Fruit fly (Drosophila melanogaster) whole organism, embryonic: ENCODE measurements around the gene aop.

ENCODE experiments used
- BEAF-32 ChIP-seq: fragments of 200-800 bp; sonication (Bioruptor generic); optimal IDR thresholded peaks from 3 replicates; lab custom pipeline; 2017; ENCODE audit warnings: missing biosample characterization, missing genetic modification characterization, mild to moderate bottlenecking, moderate library complexity, missing genetic modification reagents
- CG10147 ChIP-seq: fragments of 200-800 bp; sonication (Bioruptor generic); optimal IDR thresholded peaks from 2 replicates; lab custom pipeline; 2019; ENCODE audit warnings: missing biosample characterization, mild to moderate bottlenecking, missing genetic modification characterization, moderate library complexity
- CG10321 ChIP-seq: fragments of 200-800 bp; sonication (Bioruptor generic); IDR thresholded peaks from 2 replicates; pipeline ENCODE4 v1.3.6; 2022; ENCODE audit warnings: missing biosample characterization, missing genetic modification characterization
- CG10366 ChIP-seq: fragments of 200-800 bp; sonication (Bioruptor generic); IDR thresholded peaks from 2 replicates; pipeline ENCODE4 v1.3.6; 2022; ENCODE audit warnings: missing biosample characterization, missing genetic modification characterization
- CG10462 ChIP-seq: fragments of 200-800 bp; sonication (Bioruptor generic); optimal IDR thresholded peaks from 2 replicates; lab custom pipeline; 2016; ENCODE audit warnings: missing biosample characterization, missing genetic modification characterization
- CG10543 ChIP-seq: fragments of 200-800 bp; sonication (Bioruptor generic); optimal IDR thresholded peaks from 3 replicates; lab custom pipeline; 2017; ENCODE audit warnings: missing biosample characterization, mild to moderate bottlenecking, missing genetic modification characterization, moderate library complexity
- CG12071 ChIP-seq: fragments of 200-800 bp; sonication (Bioruptor generic); optimal IDR thresholded peaks from 3 replicates; lab custom pipeline; 2018; ENCODE audit warnings: missing biosample characterization, mild to moderate bottlenecking, missing genetic modification characterization
- CG12219 ChIP-seq: fragments of 200-800 bp; sonication (Bioruptor generic); optimal IDR thresholded peaks from 3 replicates; lab custom pipeline; 2018; ENCODE audit warnings: missing biosample characterization, mild to moderate bottlenecking, missing genetic modification characterization
- CG1603 ChIP-seq: fragments of 200-800 bp; sonication (Bioruptor generic); optimal IDR thresholded peaks from 2 replicates; lab custom pipeline; 2019; ENCODE audit warnings: missing biosample characterization, mild to moderate bottlenecking, missing genetic modification characterization, moderate library complexity
- CG18764 ChIP-seq: fragments of 200-800 bp; sonication (Bioruptor generic); optimal IDR thresholded peaks from 3 replicates; lab custom pipeline; 2016; ENCODE audit warnings: missing biosample characterization, missing genetic modification characterization
- CG2116 ChIP-seq: fragments of 200-800 bp; sonication (Bioruptor generic); optimal IDR thresholded peaks from 3 replicates; lab custom pipeline; 2018; ENCODE audit warnings: missing biosample characterization, mild to moderate bottlenecking, missing genetic modification characterization
- CG2199 ChIP-seq: fragments of 200-800 bp; sonication (Bioruptor generic); IDR thresholded peaks from 3 replicates; pipeline ENCODE4 v1.3.6; 2022; ENCODE audit warnings: missing biosample characterization, missing genetic modification characterization
- CG3163 ChIP-seq: fragments of 200-800 bp; sonication (Bioruptor generic); optimal IDR thresholded peaks from 3 replicates; lab custom pipeline; 2016; ENCODE audit warnings: missing biosample characterization, missing genetic modification characterization
- CG32767 ChIP-seq: fragments of 200-800 bp; sonication (Bioruptor generic); IDR thresholded peaks from 2 replicates; pipeline ENCODE4 v1.3.6; 2022; ENCODE audit warnings: missing biosample characterization, missing genetic modification characterization
- CG3726 ChIP-seq: fragments of 200-800 bp; sonication (Bioruptor generic); IDR thresholded peaks from 3 replicates; pipeline ENCODE4, ENCODE4 v1.3.6; 2022; ENCODE audit warnings: missing biosample characterization, missing genetic modification characterization
- CG5245 ChIP-seq: fragments of 200-800 bp; sonication (Bioruptor generic); optimal IDR thresholded peaks from 3 replicates; lab custom pipeline; 2016; ENCODE audit warnings: missing biosample characterization, missing genetic modification characterization
- CG6854 ChIP-seq: fragments of 200-800 bp; sonication (Bioruptor generic); optimal IDR thresholded peaks from 3 replicates; lab custom pipeline; 2017; ENCODE audit warnings: missing biosample characterization, mild to moderate bottlenecking, missing genetic modification characterization
- CG8290 ChIP-seq, 3 experiments: fragments of 200-800 bp; sonication (Bioruptor generic); optimal IDR thresholded peaks; 2 replicates each; lab custom pipeline; 2016 to 2019; ENCODE audit warnings: missing biosample characterization in 3 of 3, missing genetic modification characterization in 3 of 3, mild to moderate bottlenecking in 2 of 3, moderate library complexity in 1 of 3
- Dad ChIP-seq: fragments of 200-800 bp; sonication (Bioruptor generic); optimal IDR thresholded peaks from 3 replicates; lab custom pipeline; 2016; ENCODE audit warnings: missing biosample characterization, missing genetic modification characterization
- Dbx ChIP-seq: fragments of 200-800 bp; sonication (Bioruptor generic); IDR thresholded peaks from 3 replicates; pipeline ENCODE4 v1.3.6; 2022; ENCODE audit warnings: missing biosample characterization, missing genetic modification characterization
- Dip2 ChIP-seq: fragments of 200-800 bp; sonication (Bioruptor generic); IDR thresholded peaks from 2 replicates; pipeline ENCODE4 v1.3.6; 2022; ENCODE audit warnings: missing biosample characterization, missing genetic modification characterization
- Dll ChIP-seq: fragments of 200-800 bp; sonication (Bioruptor generic); IDR thresholded peaks from 4 replicates; pipeline ENCODE4 v1.3.6; 2022; ENCODE audit warnings: missing biosample characterization, missing genetic modification characterization; ENCODE audit not compliant: partially characterized antibody
- Doc2 ChIP-seq: fragments of 200-800 bp; sonication (Bioruptor generic); IDR thresholded peaks from 2 replicates; pipeline ENCODE4 v1.3.6; 2022; ENCODE audit warnings: missing biosample characterization, missing genetic modification characterization
- Gug ChIP-seq: fragments of 200-800 bp; sonication (Bioruptor generic); IDR thresholded peaks from 4 replicates; pipeline ENCODE4 v1.3.6; 2022; ENCODE audit warnings: missing biosample characterization, missing genetic modification characterization
- Hmr ChIP-seq: fragments of 200-800 bp; sonication (Bioruptor generic); optimal IDR thresholded peaks from 3 replicates; lab custom pipeline; 2017; ENCODE audit warnings: mild to moderate bottlenecking, missing biosample characterization, missing genetic modification reagents, missing genetic modification characterization
- Hr51 ChIP-seq, 2 experiments: fragments of 200-800 bp; sonication (Bioruptor generic); optimal IDR thresholded peaks; 2 replicates in 1 of 2; 3 replicates in 1 of 2; lab custom pipeline; 2016 to 2018; ENCODE audit warnings: missing biosample characterization in 2 of 2, missing genetic modification characterization in 2 of 2, mild to moderate bottlenecking in 1 of 2, moderate library complexity in 1 of 2
- Hr78 ChIP-seq, 2 experiments: fragments of 200-800 bp in 1 of 2; fragments of >200 bp in 1 of 2; sonication (Bioruptor generic) in 1 of 2; optimal IDR thresholded peaks; 2 replicates each; lab custom pipeline; 2017 to 2019; ENCODE audit warnings: missing biosample characterization in 2 of 2, missing genetic modification characterization in 2 of 2, mild to moderate bottlenecking in 1 of 2, moderate library complexity in 1 of 2
- Lhr ChIP-seq: fragments of 200-800 bp; sonication (Bioruptor generic); optimal IDR thresholded peaks from 3 replicates; lab custom pipeline; 2017; ENCODE audit warnings: mild to moderate bottlenecking, missing biosample characterization, missing genetic modification reagents, missing genetic modification characterization
- NC2α ChIP-seq: fragments of 200-800 bp; sonication (Bioruptor generic); optimal IDR thresholded peaks from 2 replicates; lab custom pipeline; 2016; ENCODE audit warnings: missing biosample characterization, missing genetic modification characterization
- Opbp ChIP-seq: fragments of 200-800 bp; sonication (Bioruptor generic); IDR thresholded peaks from 3 replicates; pipeline ENCODE4 v1.3.6; 2022; ENCODE audit warnings: missing biosample characterization, missing genetic modification characterization; ENCODE audit not compliant: partially characterized antibody
- Taf1 ChIP-seq: fragments of 200-800 bp; sonication (Bioruptor generic); IDR thresholded peaks from 2 replicates; pipeline ENCODE4 v1.3.6; 2022; ENCODE audit warnings: missing biosample characterization, missing genetic modification characterization
- Tbp ChIP-seq: fragments of >200 bp; optimal IDR thresholded peaks from 2 replicates; lab custom pipeline; 2018; ENCODE audit warnings: missing biosample characterization, missing genetic modification characterization
- cad ChIP-seq: fragments of >200 bp; optimal IDR thresholded peaks from 2 replicates; lab custom pipeline; 2017; ENCODE audit warnings: missing biosample characterization, missing genetic modification characterization
- cato ChIP-seq: fragments of 200-800 bp; sonication (Bioruptor generic); optimal IDR thresholded peaks from 2 replicates; lab custom pipeline; 2016; ENCODE audit warnings: missing biosample characterization, missing genetic modification characterization, borderline replicate concordance
- fd64A ChIP-seq: fragments of 200-800 bp; sonication (Bioruptor generic); optimal IDR thresholded peaks from 3 replicates; lab custom pipeline; 2018; ENCODE audit warnings: missing biosample characterization, mild to moderate bottlenecking, missing genetic modification characterization
- ftz-f1 ChIP-seq: fragments of 200-800 bp; sonication (Bioruptor generic); optimal IDR thresholded peaks from 2 replicates; lab custom pipeline; 2016; ENCODE audit warnings: missing biosample characterization, missing genetic modification characterization
- insv ChIP-seq, 2 experiments: fragments of 200-800 bp; sonication (Bioruptor generic); optimal IDR thresholded peaks; 3 replicates each; lab custom pipeline; 2016 to 2018; ENCODE audit warnings: missing biosample characterization in 2 of 2, missing genetic modification characterization in 2 of 2
- jing ChIP-seq: fragments of 200-800 bp; sonication (Bioruptor generic); optimal IDR thresholded peaks from 2 replicates; lab custom pipeline; 2018; ENCODE audit warnings: missing biosample characterization, mild to moderate bottlenecking, missing genetic modification characterization
- mam ChIP-seq: fragments of 200-800 bp; sonication (Bioruptor generic); optimal IDR thresholded peaks from 3 replicates; lab custom pipeline; 2016; ENCODE audit warnings: missing biosample characterization, missing genetic modification characterization
- mirr ChIP-seq: fragments of 200-800 bp; sonication (Bioruptor generic); optimal IDR thresholded peaks from 3 replicates; lab custom pipeline; 2018; ENCODE audit warnings: missing biosample characterization, mild to moderate bottlenecking, missing genetic modification characterization
- odd ChIP-seq: fragments of 200-800 bp; sonication (Bioruptor generic); optimal IDR thresholded peaks from 2 replicates; lab custom pipeline; 2017; ENCODE audit warnings: missing biosample characterization, mild to moderate bottlenecking, missing genetic modification characterization
- onecut ChIP-seq: fragments of 200-800 bp; sonication (Bioruptor generic); IDR thresholded peaks from 2 replicates; pipeline ENCODE4 v1.3.6; 2022; ENCODE audit warnings: missing biosample characterization, missing genetic modification characterization
- pb ChIP-seq: fragments of 200-800 bp; sonication (Bioruptor generic); optimal IDR thresholded peaks from 3 replicates; lab custom pipeline; 2016; ENCODE audit warnings: missing biosample characterization, missing genetic modification characterization
- sens ChIP-seq: fragments of 200-800 bp; sonication (Bioruptor generic); peaks from one replicate; lab custom pipeline; 2016; ENCODE audit warnings: missing biosample characterization, missing genetic modification characterization
- slou ChIP-seq: fragments of 200-800 bp; sonication (Bioruptor generic); optimal IDR thresholded peaks from 3 replicates; lab custom pipeline; 2016; ENCODE audit warnings: missing biosample characterization, missing genetic modification characterization
- tna ChIP-seq: fragments of 200-800 bp; sonication (Bioruptor generic); IDR thresholded peaks from 2 replicates; pipeline ENCODE4 v1.3.6; 2022; ENCODE audit warnings: missing biosample characterization, missing genetic modification characterization; ENCODE audit not compliant: partially characterized antibody
- tx ChIP-seq: fragments of 200-800 bp; sonication (Bioruptor generic); optimal IDR thresholded peaks from 2 replicates; lab custom pipeline; 2016; ENCODE audit warnings: missing biosample characterization, missing genetic modification characterization
- zen2 ChIP-seq: fragments of 200-800 bp; sonication (Bioruptor generic); IDR thresholded peaks from 3 replicates; pipeline ENCODE4 v1.3.6; 2022; ENCODE audit warnings: missing biosample characterization, missing genetic modification characterization; ENCODE audit not compliant: partially characterized antibody

aop gene

dm6 chr2L:2198613-2199432, 20.3 kb upstream of the aop start (continued):
- TF ChIP-seq CG10462 (GFP tag; lab: Kevin White, UChicago) (peak; percentile 78), CG12071 (GFP tag; lab: Kevin White, UChicago) (peak; percentile 79), Tbp (GFP tag; lab: Kevin White, UChicago) (no peak), insv (GFP tag; optimal IDR thresholded peaks at IDR 0.05; lab: Kevin White, UChicago) (no peak), Doc2 (GFP tag; lab: Robert Waterston, UW) (no peak), Dad (peak; percentile 90), CG8290 (GFP tag; optimal IDR thresholded peaks at IDR 0.05; lab: Kevin White, UChicago) (peak; percentile 45), CG8290 (tag; optimal IDR thresholded peaks at IDR 0.05; lab: Kevin White, UChicago) (peak; percentile 4 to 88), pb (GFP tag; lab: Kevin White, UChicago) (peak; percentile 72), slou (GFP tag; lab: Kevin White, UChicago) (no peak), Dll (GFP tag; lab: Robert Waterston, UW) (no peak), CG10321 (GFP tag; lab: Robert Waterston, UW) (no peak), Dip2 (GFP tag; lab: Robert Waterston, UW) (no peak), tna (GFP tag; lab: Robert Waterston, UW) (no peak), CG1603 (tag; lab: Kevin White, UChicago) (peak; percentile 95), NC2α (peak; percentile 85), CG10543 (peak; percentile 94), CG18764 (GFP tag; lab: Kevin White, UChicago) (peak; percentile 81), Hr78 (GFP tag; optimal IDR thresholded peaks at IDR 0.05; lab: Kevin White, UChicago) (peak in 1 of 2 experiments; percentile 66), CG2116 (GFP tag; lab: Kevin White, UChicago) (peak; percentile 53), CG2199 (no peak), CG3163 (GFP tag; lab: Kevin White, UChicago) (peak; percentile 51), Gug (GFP tag; lab: Robert Waterston, UW) (peak; percentile 88), Opbp (GFP tag; lab: Robert Waterston, UW) (no peak), Hr51 (GFP tag; optimal IDR thresholded peaks at IDR 0.05; lab: Kevin White, UChicago) (peak; percentile 66 to 88), CG3726 (GFP tag; lab: Robert Waterston, UW) (no peak), Hmr (peak; percentile 84), zen2 (no peak), odd (GFP tag; lab: Kevin White, UChicago) (peak; percentile 43), CG10147 (peak; percentile 64), cad (GFP tag; lab: Kevin White, UChicago) (no peak), fd64A (GFP tag; lab: Kevin White, UChicago) (peak; percentile 74), CG12219 (peak; percentile 88), onecut (GFP tag; lab: Robert Waterston, UW) (peak; percentile 93), CG5245 (GFP tag; lab: Kevin White, UChicago) (peak; percentile 85), Dbx (no peak), CG32767 (GFP tag; lab: Robert Waterston, UW) (no peak), ftz-f1 (peak; percentile 100), CG10366 (GFP tag; lab: Robert Waterston, UW) (no peak), CG6854 (GFP tag; lab: Kevin White, UChicago) (peak; percentile 83), jing (GFP tag; lab: Kevin White, UChicago) (peak; percentile 84), BEAF-32 (GFP tag; lab: Kevin White, UChicago) (no peak), tx (GFP tag; lab: Kevin White, UChicago) (peak; percentile 80), Lhr (GFP tag; lab: Kevin White, UChicago) (peak; percentile 62), mirr (GFP tag; lab: Kevin White, UChicago) (peak; percentile 84), mam (GFP tag; lab: Kevin White, UChicago) (peak; percentile 85), sens (GFP tag; lab: Kevin White, UChicago) (peak; percentile 99), cato (GFP tag; lab: Kevin White, UChicago) (peak; percentile 70), Taf1 (GFP tag; lab: Robert Waterston, UW) (no peak)
